Fruit fly (Drosophila melanogaster) whole organism, embryonic: Measurements from ENCODE around the gene Glut1.

Experiments
- Atf3 ChIP-seq: fragments of 200-800 bp; sonication (Bioruptor generic); optimal IDR thresholded peaks from 3 replicates; lab custom pipeline; 2016; ENCODE audit warnings: missing biosample characterization, missing genetic modification characterization
- CG10979 ChIP-seq: fragments of 200-800 bp; sonication (Bioruptor generic); optimal IDR thresholded peaks from 2 replicates; lab custom pipeline; 2018; ENCODE audit warnings: missing biosample characterization, mild to moderate bottlenecking, missing genetic modification characterization, moderate library complexity
- CG11093 ChIP-seq: fragments of 200-800 bp; sonication (Bioruptor generic); IDR thresholded peaks from 3 replicates; pipeline ENCODE4 v1.3.6; 2022; ENCODE audit warnings: missing biosample characterization, missing genetic modification characterization
- CG12391 ChIP-seq: fragments of 200-800 bp; sonication (Bioruptor generic); optimal IDR thresholded peaks from 3 replicates; lab custom pipeline; 2018; ENCODE audit warnings: missing biosample characterization, mild to moderate bottlenecking, missing genetic modification characterization, moderate library complexity
- CG13624 ChIP-seq: fragments of 200-800 bp; sonication (Bioruptor generic); optimal IDR thresholded peaks from 2 replicates; lab custom pipeline; 2016; ENCODE audit warnings: missing biosample characterization, missing genetic modification characterization
- CG13775 ChIP-seq: fragments of 200-800 bp; sonication (Bioruptor generic); optimal IDR thresholded peaks from 3 replicates; lab custom pipeline; 2017; ENCODE audit warnings: missing biosample characterization, mild to moderate bottlenecking, missing genetic modification characterization
- CG14667 ChIP-seq: fragments of 200-800 bp; sonication (Bioruptor generic); IDR thresholded peaks from 2 replicates; pipeline ENCODE4 v1.3.6; 2022; ENCODE audit warnings: missing biosample characterization, missing genetic modification characterization
- CG1603 ChIP-seq: fragments of 200-800 bp; sonication (Bioruptor generic); optimal IDR thresholded peaks from 2 replicates; lab custom pipeline; 2019; ENCODE audit warnings: missing biosample characterization, mild to moderate bottlenecking, missing genetic modification characterization, moderate library complexity
- CG17385 ChIP-seq: fragments of 200-800 bp; sonication (Bioruptor generic); optimal IDR thresholded peaks from 3 replicates; lab custom pipeline; 2018; ENCODE audit warnings: missing biosample characterization, mild to moderate bottlenecking, missing genetic modification characterization
- CG17829 ChIP-seq: fragments of 200-800 bp; optimal IDR thresholded peaks from 2 replicates; lab custom pipeline; 2019; ENCODE audit warnings: missing biosample characterization, mild to moderate bottlenecking, missing genetic modification characterization, moderate library complexity
- CG1832 ChIP-seq: fragments of 200-800 bp; sonication (Bioruptor generic); optimal IDR thresholded peaks from 2 replicates; lab custom pipeline; 2017; ENCODE audit warnings: missing biosample characterization, mild to moderate bottlenecking, missing genetic modification characterization, inconsistent platforms
- CG2678 ChIP-seq: fragments of 200-800 bp; sonication (Bioruptor generic); optimal IDR thresholded peaks from 3 replicates; lab custom pipeline; 2019; ENCODE audit warnings: missing biosample characterization, mild to moderate bottlenecking, missing genetic modification characterization, moderate library complexity
- CG3163 ChIP-seq: fragments of 200-800 bp; sonication (Bioruptor generic); optimal IDR thresholded peaks from 3 replicates; lab custom pipeline; 2016; ENCODE audit warnings: missing biosample characterization, missing genetic modification characterization
- CG6689 ChIP-seq: fragments of 200-800 bp; sonication (Bioruptor generic); IDR thresholded peaks from 2 replicates; pipeline ENCODE4 v1.3.6; 2022; ENCODE audit warnings: missing biosample characterization, missing genetic modification characterization
- CG8388 ChIP-seq: fragments of 200-800 bp; sonication (Bioruptor generic); optimal IDR thresholded peaks from 2 replicates; lab custom pipeline; 2019; ENCODE audit warnings: missing biosample characterization, mild to moderate bottlenecking, missing genetic modification characterization, moderate library complexity
- CHES-1-like ChIP-seq: fragments of 200-800 bp; sonication (Bioruptor generic); optimal IDR thresholded peaks from 2 replicates; lab custom pipeline; 2016; ENCODE audit warnings: missing biosample characterization, missing genetic modification characterization
- CTCF ChIP-seq: fragments of 200-800 bp; sonication (Bioruptor generic); optimal IDR thresholded peaks from 2 replicates; lab custom pipeline; 2017; ENCODE audit warnings: missing biosample characterization, mild to moderate bottlenecking, missing genetic modification characterization, moderate library complexity
- Chrac-16 ChIP-seq: fragments of 200-800 bp; sonication (Bioruptor generic); optimal IDR thresholded peaks from 3 replicates; lab custom pipeline; 2016; ENCODE audit warnings: missing biosample characterization, missing genetic modification characterization
- Dip2 ChIP-seq: fragments of 200-800 bp; sonication (Bioruptor generic); IDR thresholded peaks from 2 replicates; pipeline ENCODE4 v1.3.6; 2022; ENCODE audit warnings: missing biosample characterization, missing genetic modification characterization
- Doc3 ChIP-seq: fragments of 200-800 bp; sonication (Bioruptor generic); IDR thresholded peaks from 3 replicates; pipeline ENCODE4 v1.3.6; 2022; ENCODE audit warnings: missing biosample characterization, missing genetic modification characterization; ENCODE audit not compliant: partially characterized antibody
- Dp ChIP-seq: fragments of 200-800 bp; sonication (Bioruptor generic); optimal IDR thresholded peaks from 2 replicates; lab custom pipeline; 2018; ENCODE audit warnings: missing biosample characterization, mild to moderate bottlenecking, missing genetic modification characterization, moderate library complexity
- Ets65A ChIP-seq: fragments of 200-800 bp; sonication (Bioruptor generic); peaks from one replicate; lab custom pipeline; 2016; ENCODE audit warnings: missing biosample characterization, missing genetic modification characterization
- HLH4C ChIP-seq: fragments of 200-800 bp; sonication (Bioruptor generic); IDR thresholded peaks from 3 replicates; pipeline ENCODE4 v1.3.6; 2022; ENCODE audit warnings: missing biosample characterization, missing genetic modification characterization; ENCODE audit not compliant: partially characterized antibody
- HLHmδ ChIP-seq: fragments of 200-800 bp; sonication (Bioruptor generic); optimal IDR thresholded peaks from 2 replicates; lab custom pipeline; 2018; ENCODE audit warnings: missing biosample characterization, mild to moderate bottlenecking, missing genetic modification characterization, moderate library complexity
- NC2β ChIP-seq: fragments of 200-800 bp; sonication (Bioruptor generic); optimal IDR thresholded peaks from 2 replicates; lab custom pipeline; 2016; ENCODE audit warnings: missing biosample characterization, missing genetic modification characterization
- Neu2 ChIP-seq: fragments of 200-800 bp; sonication (Bioruptor generic); optimal IDR thresholded peaks from 3 replicates; lab custom pipeline; 2016; ENCODE audit warnings: missing biosample characterization, missing genetic modification characterization, borderline replicate concordance
- Opbp ChIP-seq: fragments of 200-800 bp; sonication (Bioruptor generic); IDR thresholded peaks from 3 replicates; pipeline ENCODE4 v1.3.6; 2022; ENCODE audit warnings: missing biosample characterization, missing genetic modification characterization; ENCODE audit not compliant: partially characterized antibody
- Ptx1 ChIP-seq: fragments of 200-800 bp; sonication (Bioruptor generic); IDR thresholded peaks from 2 replicates; pipeline ENCODE4 v1.3.6; 2022; ENCODE audit warnings: missing biosample characterization, missing genetic modification characterization
- Ravus ChIP-seq: fragments of 200-800 bp; sonication (Bioruptor generic); IDR thresholded peaks from 2 replicates; pipeline ENCODE4 v1.3.6; 2022; ENCODE audit warnings: missing biosample characterization, missing genetic modification characterization
- Rx ChIP-seq: fragments of 200-800 bp; sonication (Bioruptor generic); IDR thresholded peaks from 2 replicates; pipeline ENCODE4 v1.3.6; 2022; ENCODE audit warnings: missing biosample characterization, missing genetic modification characterization
- Stat92E ChIP-seq, 3 experiments: fragments of >200 bp in 2 of 3; fragments of 200-800 bp in 1 of 3; sonication (Bioruptor generic) in 1 of 3; optimal IDR thresholded peaks; 2 replicates each; lab custom pipeline; 2017 to 2019; ENCODE audit warnings: missing biosample characterization in 3 of 3, missing genetic modification characterization in 3 of 3, mild to moderate bottlenecking in 1 of 3, moderate library complexity in 1 of 3
- Tbp ChIP-seq: fragments of >200 bp; optimal IDR thresholded peaks from 2 replicates; lab custom pipeline; 2018; ENCODE audit warnings: missing biosample characterization, missing genetic modification characterization
- Xrp1 ChIP-seq: fragments of 200-800 bp; sonication (Bioruptor generic); IDR thresholded peaks from 2 replicates; pipeline ENCODE4 v1.3.6; 2022; ENCODE audit warnings: missing biosample characterization, missing genetic modification characterization
- amos ChIP-seq: fragments of 200-800 bp; sonication (Bioruptor generic); IDR thresholded peaks from 2 replicates; pipeline ENCODE4 v1.3.6; 2022; ENCODE audit warnings: missing biosample characterization, missing genetic modification characterization; ENCODE audit not compliant: partially characterized antibody
- bigmax ChIP-seq: fragments of 200-800 bp; sonication (Bioruptor generic); optimal IDR thresholded peaks from 2 replicates; lab custom pipeline; 2018; ENCODE audit warnings: missing biosample characterization, mild to moderate bottlenecking, missing genetic modification characterization
- br ChIP-seq: fragments of >200 bp; optimal IDR thresholded peaks from 2 replicates; lab custom pipeline; 2017
- chif ChIP-seq, 2 experiments: fragments of 200-800 bp; sonication (Bioruptor generic); optimal IDR thresholded peaks; 3 replicates each; lab custom pipeline; 2016; ENCODE audit warnings: missing biosample characterization in 2 of 2, missing genetic modification characterization in 2 of 2
- da ChIP-seq: fragments of 200-800 bp; sonication (Bioruptor generic); optimal IDR thresholded peaks from 2 replicates; lab custom pipeline; 2016; ENCODE audit warnings: missing biosample characterization, missing genetic modification characterization
- dm ChIP-seq: fragments of 200-800 bp; sonication (Bioruptor generic); optimal IDR thresholded peaks from 3 replicates; lab custom pipeline; 2016; ENCODE audit warnings: missing biosample characterization, missing genetic modification characterization
- ftz-f1 ChIP-seq: fragments of 200-800 bp; sonication (Bioruptor generic); optimal IDR thresholded peaks from 2 replicates; lab custom pipeline; 2016; ENCODE audit warnings: missing biosample characterization, missing genetic modification characterization
- h ChIP-seq: fragments of >200 bp; optimal IDR thresholded peaks from 2 replicates; lab custom pipeline; 2017
- ham ChIP-seq: fragments of 200-800 bp; sonication (Bioruptor generic); IDR thresholded peaks from 2 replicates; pipeline ENCODE4 v1.3.6; 2022; ENCODE audit warnings: missing biosample characterization, missing genetic modification characterization
- her ChIP-seq: fragments of 200-800 bp; sonication (Bioruptor generic); optimal IDR thresholded peaks from 2 replicates; lab custom pipeline; 2016; ENCODE audit warnings: missing biosample characterization, missing genetic modification characterization
- pzg ChIP-seq: fragments of 200-800 bp; sonication (Bioruptor generic); optimal IDR thresholded peaks from 3 replicates; lab custom pipeline; 2018; ENCODE audit warnings: missing biosample characterization, mild to moderate bottlenecking, missing genetic modification characterization, moderate library complexity
- row ChIP-seq: fragments of 200-800 bp; sonication (Bioruptor generic); IDR thresholded peaks from 3 replicates; pipeline ENCODE4 v1.3.6; 2022; ENCODE audit warnings: missing biosample characterization, missing genetic modification characterization
- sens ChIP-seq: fragments of 200-800 bp; sonication (Bioruptor generic); peaks from one replicate; lab custom pipeline; 2016; ENCODE audit warnings: missing biosample characterization, missing genetic modification characterization
- sens-2 ChIP-seq: fragments of 200-800 bp; sonication (Bioruptor generic); IDR thresholded peaks from 2 replicates; pipeline ENCODE4 v1.3.6; 2022; ENCODE audit warnings: missing biosample characterization, missing genetic modification characterization
- slbo ChIP-seq: fragments of 200-800 bp; sonication (Bioruptor generic); IDR thresholded peaks from 2 replicates; pipeline ENCODE4 v1.3.6; 2022; ENCODE audit warnings: missing biosample characterization, missing genetic modification characterization
- tll ChIP-seq, 2 experiments: fragments of 200-800 bp in 1 of 2; fragments of >200 bp in 1 of 2; sonication (Bioruptor generic) in 1 of 2; optimal IDR thresholded peaks; 2 replicates each; lab custom pipeline; 2017 to 2019; ENCODE audit warnings: missing biosample characterization in 2 of 2, missing genetic modification characterization in 2 of 2, mild to moderate bottlenecking in 1 of 2, moderate library complexity in 1 of 2
- tna ChIP-seq: fragments of 200-800 bp; sonication (Bioruptor generic); IDR thresholded peaks from 2 replicates; pipeline ENCODE4 v1.3.6; 2022; ENCODE audit warnings: missing biosample characterization, missing genetic modification characterization; ENCODE audit not compliant: partially characterized antibody
- wdn ChIP-seq: fragments of 200-800 bp; sonication (Bioruptor generic); IDR thresholded peaks from 2 replicates; pipeline ENCODE4 v1.3.6; 2022; ENCODE audit warnings: missing biosample characterization, missing genetic modification characterization

Glut1 gene

dm6 chr3L:895314-895980, 18.4 kb upstream of the Glut1 start, which contains the start of gene CG34056 (continued):
- TF ChIP-seq Opbp (GFP tag; lab: Robert Waterston, UW): no peak
- peak; percentile 2 for TF ChIP-seq bigmax
- TF ChIP-seq ftz-f1: no peak
- TF ChIP-seq slbo (GFP tag; lab: Robert Waterston, UW): peak; percentile 90
- peak; percentile 32 for TF ChIP-seq CG1603 (tag; lab: Kevin White, UChicago)
- no peak for TF ChIP-seq Dp (GFP tag; lab: Kevin White, UChicago)
- TF ChIP-seq Dip2 (GFP tag; lab: Robert Waterston, UW): peak; percentile 45; the same call in 1 of the 2 replicates
- TF ChIP-seq CG12391 (tag; lab: Kevin White, UChicago): peak; percentile 88
- TF ChIP-seq HLH4C (GFP tag; lab: Robert Waterston, UW): no peak
- TF ChIP-seq Ets65A: peak; percentile 84
- TF ChIP-seq Doc3 (GFP tag; lab: Robert Waterston, UW): no peak
- TF ChIP-seq CG3163 (GFP tag; lab: Kevin White, UChicago): no peak
- TF ChIP-seq Xrp1 (GFP tag; lab: Robert Waterston, UW): peak; percentile 96
- TF ChIP-seq dm (GFP tag; lab: Kevin White, UChicago): peak; percentile 5
- peak; percentile 64 for TF ChIP-seq NC2β (GFP tag; lab: Kevin White, UChicago)
- peak; percentile 96 for TF ChIP-seq CG6689
- TF ChIP-seq HLHmδ (GFP tag; lab: Kevin White, UChicago): no peak
- TF ChIP-seq her (GFP tag; lab: Kevin White, UChicago): peak; percentile 24
- TF ChIP-seq Stat92E (GFP tag; optimal IDR thresholded peaks at IDR 0.05; lab: Kevin White, UChicago): peak in 1 of 3 experiments; percentile 77
- TF ChIP-seq CG14667 (GFP tag; lab: Robert Waterston, UW): peak; percentile 91
- no peak for TF ChIP-seq br (lab: Kevin White, UChicago)
- no peak for TF ChIP-seq h
- TF ChIP-seq CG8388 (GFP tag; lab: Kevin White, UChicago): peak; percentile 91
- TF ChIP-seq CG13775 (GFP tag; lab: Kevin White, UChicago): peak; percentile 68
- TF ChIP-seq pzg: no peak
- no peak for TF ChIP-seq CG1832 (GFP tag; lab: Kevin White, UChicago)
- TF ChIP-seq CG10979: peak; percentile 94
- peak; percentile 99 for TF ChIP-seq sens
- TF ChIP-seq Atf3: peak; percentile 19
- TF ChIP-seq CG13624 (GFP tag; lab: Kevin White, UChicago): peak; percentile 84
- TF ChIP-seq CG17385 (GFP tag; lab: Kevin White, UChicago): peak; percentile 83
- peak; percentile 97 for TF ChIP-seq CG2678
- peak; percentile 96 for TF ChIP-seq Ptx1
- peak; percentile 79; the same call in 1 of the 2 replicates for TF ChIP-seq ham
- peak; percentile 93 for TF ChIP-seq wdn (GFP tag; lab: Robert Waterston, UW)
- peak; percentile 28 for TF ChIP-seq CHES-1-like
- no peak for TF ChIP-seq Neu2 (GFP tag; lab: Kevin White, UChicago)
- TF ChIP-seq Chrac-16 (GFP tag; lab: Kevin White, UChicago): peak; percentile 75
- TF ChIP-seq tna (GFP tag; lab: Robert Waterston, UW): no peak
- peak; percentile 61 to 68 for TF ChIP-seq chif (GFP tag; optimal IDR thresholded peaks at IDR 0.05; lab: Kevin White, UChicago)
- TF ChIP-seq Rx (GFP tag; lab: Robert Waterston, UW): peak; percentile 96
- peak; percentile 84 for TF ChIP-seq sens-2
- TF ChIP-seq da (GFP tag; lab: Kevin White, UChicago): no peak
- no peak for TF ChIP-seq amos (GFP tag; lab: Robert Waterston, UW)
- TF ChIP-seq CG17829: peak; percentile 95
- peak; percentile 53 for TF ChIP-seq CTCF (GFP tag; lab: Kevin White, UChicago)
- TF ChIP-seq Tbp (GFP tag; lab: Kevin White, UChicago): no peak
- TF ChIP-seq CG11093 (GFP tag; lab: Robert Waterston, UW): peak; percentile 83
- TF ChIP-seq row: peak; percentile 95
- peak in 1 of 2 experiments; percentile 7 for TF ChIP-seq tll (GFP tag; optimal IDR thresholded peaks at IDR 0.05; lab: Kevin White, UChicago)
- peak; percentile 92 for TF ChIP-seq Ravus
